Worm (Caenorhabditis elegans) whole organism, mixed stage, embryonic: ENCODE data around the gene Y59H11AM.4.

Experiments used
- M03D4.4 ChIP-seq: sonication (generic microtip); optimal IDR thresholded peaks from 2 replicates; lab custom pipeline; 2017; ENCODE audit warnings: mild to moderate bottlenecking, missing genetic modification characterization, missing compliant biosample characterization
- bed-3 ChIP-seq: fragments of 200-800 bp; sonication (Bioruptor generic); optimal IDR thresholded peaks from 3 replicates; lab custom pipeline; 2018; ENCODE audit warnings: mild to moderate bottlenecking, missing genetic modification characterization, moderate library complexity, missing compliant biosample characterization
- ceh-43 ChIP-seq: fragments of 200-800 bp; sonication (Bioruptor generic); optimal IDR thresholded peaks from 2 replicates; lab custom pipeline; 2018; ENCODE audit warnings: mild to moderate bottlenecking, missing genetic modification characterization, moderate library complexity, missing compliant biosample characterization
- ceh-83 ChIP-seq: fragments of 200-800 bp; sonication (Bioruptor generic); optimal IDR thresholded peaks from 2 replicates; lab custom pipeline; 2018; ENCODE audit warnings: mild to moderate bottlenecking, missing genetic modification characterization, missing compliant biosample characterization
- ces-1 ChIP-seq: fragments of 150-350 bp; optimal IDR thresholded peaks from 2 replicates; lab custom pipeline; 2014; ENCODE audit warnings: missing biosample characterization, missing genetic modification reagents, missing genetic modification characterization
- drap-1 ChIP-seq: fragments of 200-800 bp; sonication (Bioruptor generic); optimal IDR thresholded peaks from 3 replicates; lab custom pipeline; 2018; ENCODE audit warnings: mild to moderate bottlenecking, missing genetic modification characterization, missing compliant biosample characterization
- elt-1 ChIP-seq: sonication (generic microtip); optimal IDR thresholded peaks from 2 replicates; lab custom pipeline; 2017; ENCODE audit warnings: missing genetic modification characterization, mild to moderate bottlenecking, missing compliant biosample characterization, antibody characterized with exemption, moderate library complexity, borderline replicate concordance; ENCODE audit not compliant: insufficient read depth
- ham-2 ChIP-seq: fragments of 200-800 bp; sonication (Bioruptor generic); optimal IDR thresholded peaks from 2 replicates; lab custom pipeline; 2018; ENCODE audit warnings: mild to moderate bottlenecking, missing genetic modification characterization, missing compliant biosample characterization
- hlh-1 ChIP-seq: fragments of 150-350 bp; optimal IDR thresholded peaks from 2 replicates; lab custom pipeline; 2014; ENCODE audit warnings: missing biosample characterization, missing genetic modification reagents, missing genetic modification characterization
- lin-13 ChIP-seq: fragments of 150-350 bp; optimal IDR thresholded peaks from 2 replicates; lab custom pipeline; 2014; ENCODE audit warnings: missing biosample characterization, missing genetic modification characterization
- lin-32 ChIP-seq: fragments of 200-800 bp; sonication (Bioruptor generic); optimal IDR thresholded peaks from 2 replicates; lab custom pipeline; 2018; ENCODE audit warnings: mild to moderate bottlenecking, missing genetic modification characterization, missing compliant biosample characterization
- lsy-2 ChIP-seq: fragments of 150-350 bp; optimal IDR thresholded peaks from 2 replicates; lab custom pipeline; 2014; ENCODE audit warnings: missing biosample characterization, missing genetic modification characterization
- mab-5 ChIP-seq: fragments of 150-350 bp; optimal IDR thresholded peaks from 2 replicates; lab custom pipeline; 2014; ENCODE audit warnings: missing biosample characterization, missing genetic modification characterization
- mls-2 ChIP-seq: sonication (generic microtip); optimal IDR thresholded peaks from 2 replicates; lab custom pipeline; 2016; ENCODE audit warnings: mild to moderate bottlenecking, missing genetic modification characterization, moderate library complexity, missing compliant biosample characterization
- nhr-12 ChIP-seq: fragments of 150-350 bp; optimal IDR thresholded peaks from 2 replicates; lab custom pipeline; 2014; ENCODE audit warnings: missing biosample characterization, missing genetic modification characterization
- nhr-2 ChIP-seq: fragments of 150-350 bp; optimal IDR thresholded peaks from 2 replicates; lab custom pipeline; 2014; ENCODE audit warnings: missing biosample characterization, missing genetic modification characterization
- nhr-237 ChIP-seq: fragments of 150-350 bp; optimal IDR thresholded peaks from 2 replicates; lab custom pipeline; 2014; ENCODE audit warnings: missing biosample characterization, missing genetic modification characterization
- nhr-28 ChIP-seq: fragments of 150-350 bp; optimal IDR thresholded peaks from 2 replicates; lab custom pipeline; 2014; ENCODE audit warnings: missing biosample characterization, missing genetic modification characterization
- nhr-76 ChIP-seq: sonication (generic microtip); optimal IDR thresholded peaks from 2 replicates; lab custom pipeline; 2017; ENCODE audit warnings: missing biosample characterization, missing genetic modification characterization
- pha-4 ChIP-seq: fragments of 150-350 bp; optimal IDR thresholded peaks from 2 replicates; lab custom pipeline; 2018; ENCODE audit warnings: missing biosample characterization, missing genetic modification reagents, missing genetic modification characterization
- sem-2 ChIP-seq: fragments of 200-800 bp; sonication (Bioruptor generic); optimal IDR thresholded peaks from 2 replicates; lab custom pipeline; 2018; ENCODE audit warnings: mild to moderate bottlenecking, missing genetic modification characterization, missing compliant biosample characterization
- snpc-4 ChIP-seq: fragments of 150-350 bp; optimal IDR thresholded peaks from 2 replicates; lab custom pipeline; 2014; ENCODE audit warnings: missing biosample characterization, missing genetic modification characterization
- unc-120 ChIP-seq: sonication (generic microtip); optimal IDR thresholded peaks from 2 replicates; lab custom pipeline; 2017; ENCODE audit warnings: missing genetic modification characterization, missing compliant biosample characterization; ENCODE audit not compliant: poor library complexity, severe bottlenecking
- unc-62 ChIP-seq: fragments of 150-350 bp; optimal IDR thresholded peaks from 2 replicates; lab custom pipeline; 2014; ENCODE audit warnings: missing biosample characterization, missing genetic modification reagents, missing genetic modification characterization

Gene Y59H11AM.4

DNA sequence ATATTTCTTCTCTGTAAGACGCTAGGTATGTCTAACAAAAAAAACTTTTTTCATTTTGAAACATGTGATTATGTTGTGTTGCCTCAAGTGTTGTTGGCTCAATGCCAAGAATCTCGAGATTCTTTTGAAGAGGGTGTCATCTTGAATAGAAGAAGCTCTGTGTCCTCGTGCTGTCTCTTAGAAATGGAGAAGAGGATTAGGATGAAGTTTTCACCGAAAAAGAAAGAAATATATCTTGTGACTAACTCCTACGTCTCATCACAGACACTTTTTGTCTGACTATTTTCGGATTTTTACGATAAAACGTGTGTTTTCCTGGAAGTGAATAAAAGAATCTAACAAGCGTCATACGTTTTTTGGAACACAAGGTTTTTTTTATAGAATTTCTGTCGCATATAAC lies 17.5 kb upstream of the Y59H11AM.4 start:
- TF ChIP-seq nhr-28 (tag; lab: Kevin White, UChicago) (no peak), nhr-12 (tag; lab: Kevin White, UChicago) (no peak), unc-120 (tag; lab: Kevin White, UChicago) (no peak), elt-1 (tag; lab: Kevin White, UChicago) (no peak), bed-3 (no peak), nhr-237 (tag; lab: Kevin White, UChicago) (no peak), sem-2 (no peak), hlh-1 (no peak), lsy-2 (tag; lab: Kevin White, UChicago) (no peak), ham-2 (GFP tag; lab: Kevin White, UChicago) (no peak), M03D4.4 (tag; lab: Kevin White, UChicago) (no peak)
- TF ChIP-seq, all 35 proteins: peak for 0

DNA sequence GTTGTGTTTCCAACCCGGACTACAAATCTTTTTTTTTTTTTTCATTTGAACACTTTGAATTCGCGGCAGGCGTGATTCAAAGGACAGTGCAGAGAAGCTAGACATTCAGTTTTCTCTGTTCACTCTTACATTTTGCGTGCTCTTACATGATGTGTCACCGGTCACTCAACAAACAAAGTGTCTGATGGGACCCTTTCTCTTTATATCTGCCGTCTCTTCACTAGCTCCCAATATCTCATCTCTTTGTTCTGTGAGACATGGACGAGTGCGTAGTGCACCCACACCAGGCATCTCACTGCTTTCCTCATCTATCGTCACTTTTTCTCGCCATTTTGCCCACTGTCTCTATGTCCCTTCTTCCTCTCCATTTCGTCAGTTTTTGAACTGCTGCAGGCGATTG lies 16.9 kb upstream of the Y59H11AM.4 start:
- peak; percentile 44 for TF ChIP-seq unc-120 (tag; lab: Kevin White, UChicago)
- no peak for TF ChIP-seq mls-2 (tag; lab: Kevin White, UChicago)
- no peak for TF ChIP-seq ces-1 (GFP tag; lab: Kevin White, UChicago)
- TF ChIP-seq ham-2 (GFP tag; lab: Kevin White, UChicago): no peak
- TF ChIP-seq hlh-1: peak; percentile 8
- TF ChIP-seq lin-13 (tag; lab: Kevin White, UChicago): no peak
- TF ChIP-seq drap-1 (GFP tag; lab: Kevin White, UChicago): no peak
- no peak for TF ChIP-seq nhr-2
- peak; percentile 26 for TF ChIP-seq nhr-237 (tag; lab: Kevin White, UChicago)
- TF ChIP-seq unc-62 (GFP tag; lab: Kevin White, UChicago): peak; percentile 88
- TF ChIP-seq, all 35 proteins: peak for 4

ce11 chrIV:8585076-8586033 lies 15.2 kb upstream of the Y59H11AM.4 start, which contains the start of gene catp-7:
catp-7 (plus strand) TSS chrIV:8585983.
- TF ChIP-seq unc-120 (tag; lab: Kevin White, UChicago): no peak

ce11 chrIV:8571138-8571537 lies 985 bp upstream of the Y59H11AM.4 start, which contains the start of gene Y59H11AM.1:
Y59H11AM.1 (plus strand) TSS chrIV:8571438.
- no peak for TF ChIP-seq ceh-43
- TF ChIP-seq ham-2 (GFP tag; lab: Kevin White, UChicago): no peak
- TF ChIP-seq nhr-2: no peak
- TF ChIP-seq, all 35 proteins: peak for 0

ce11 chrIV:8570719-8571118 lies 566 bp upstream of the Y59H11AM.4 start:
- no peak for TF ChIP-seq lin-13 (tag; lab: Kevin White, UChicago)
- TF ChIP-seq bed-3: no peak
- TF ChIP-seq nhr-76 (tag; lab: Kevin White, UChicago): no peak
- TF ChIP-seq nhr-28 (tag; lab: Kevin White, UChicago): no peak
- TF ChIP-seq ceh-43: no peak
- TF ChIP-seq lin-32 (GFP tag; lab: Kevin White, UChicago): no peak

DNA sequence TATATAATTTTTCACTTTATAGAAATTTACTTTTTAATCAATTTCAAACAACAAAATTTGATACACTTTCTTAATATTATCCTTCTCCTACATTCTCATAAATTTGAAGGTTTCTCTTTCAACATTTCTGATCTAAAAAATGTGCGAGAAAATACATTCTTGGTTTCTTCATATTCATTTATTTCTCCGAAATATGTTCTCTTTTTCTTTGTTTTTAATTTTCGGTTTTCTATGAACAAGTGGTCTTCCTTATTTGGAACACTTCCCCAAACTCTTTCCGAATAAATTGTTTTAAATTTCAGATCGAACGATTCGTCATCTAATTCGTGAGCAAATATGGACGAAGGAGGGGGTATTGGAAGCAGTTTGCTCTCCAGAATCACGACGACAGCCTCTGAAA lies 11.0 kb downstream of the Y59H11AM.4 start, which contains the start of gene npr-22:
Gene npr-22 (plus strand): TSS at position 301 of the 400 bp plus-strand sequence.
- TF ChIP-seq mls-2 (tag; lab: Kevin White, UChicago) (no peak), hlh-1 (no peak), nhr-12 (tag; lab: Kevin White, UChicago) (no peak)

- TF ChIP-seq ceh-83 (GFP tag; lab: Kevin White, UChicago) (no peak), nhr-76 (tag; lab: Kevin White, UChicago) (no peak), snpc-4 (tag; lab: Kevin White, UChicago) (no peak), mab-5 (no peak), nhr-237 (tag; lab: Kevin White, UChicago) (no peak), lsy-2 (tag; lab: Kevin White, UChicago) (no peak), pha-4 (tag; lab: Kevin White, UChicago) (no peak), nhr-12 (tag; lab: Kevin White, UChicago) (no peak)
Measured at ce11 chrIV:8542272-8542671, 27.9 kb downstream of the Y59H11AM.4 start.
